Worm (Caenorhabditis elegans): Measurements from ENCODE around the gene ins-9.

ce11 chrX:8835887-8836348 lies 30.5 kb downstream of the ins-9 start, which contains the start of gene C28G1.2:
- TF ChIP-seq bed-2 (GFP tag; IDR thresholded peaks at IDR 0.05) (no peak), snpc-4 (GFP tag; optimal IDR thresholded peaks at IDR 0.05) (peak; percentile 75), snpc-4 (tag; optimal IDR thresholded peaks at IDR 0.05) (peak; percentile 30 to 78 (median 76)), egrh-3 (GFP tag; IDR thresholded peaks at IDR 0.05) (peak; percentile 63; the same call in 1 of the 2 replicates), lin-35 (GFP tag; optimal IDR thresholded peaks at IDR 0.05) (peak in 2 of 3 experiments; percentile 59 to 83), akir-1 (GFP tag; optimal IDR thresholded peaks at IDR 0.05) (peak; percentile 84)
